Fruit fly (Drosophila melanogaster) whole organism, wandering third instar larva: ENCODE measurements around the gene CG32847.

Experiments used
- CG9705 ChIP-seq: fragments of 200-800 bp; sonication (Bioruptor generic); optimal IDR thresholded peaks from 2 replicates; lab custom pipeline; 2018; ENCODE audit warnings: missing biosample characterization, mild to moderate bottlenecking, missing genetic modification characterization
- GATAd ChIP-seq: sonication (Bioruptor generic); optimal IDR thresholded peaks from 2 replicates; lab custom pipeline; 2016; ENCODE audit warnings: missing biosample characterization, missing genetic modification characterization
- Hr83 ChIP-seq: fragments of 200-300 bp; sonication (Bioruptor generic); optimal IDR thresholded peaks from 2 replicates; lab custom pipeline; 2016; ENCODE audit warnings: missing biosample characterization, mild to moderate bottlenecking, missing genetic modification characterization, moderate library complexity; ENCODE audit not compliant: poor library complexity, severe bottlenecking
- N ChIP-seq: fragments of >200 bp; optimal IDR thresholded peaks from 2 replicates; lab custom pipeline; 2018; ENCODE audit warnings: missing biosample characterization, missing external identifiers, missing genetic modification characterization
- fru ChIP-seq: fragments of 200-800 bp; sonication (Bioruptor generic); optimal IDR thresholded peaks from 3 replicates; lab custom pipeline; 2016; ENCODE audit warnings: missing biosample characterization, mild to moderate bottlenecking, missing genetic modification characterization
- lola ChIP-seq: fragments of >200 bp; optimal IDR thresholded peaks from 2 replicates; lab custom pipeline; 2017; ENCODE audit warnings: missing biosample characterization, missing genetic modification characterization

DNA sequence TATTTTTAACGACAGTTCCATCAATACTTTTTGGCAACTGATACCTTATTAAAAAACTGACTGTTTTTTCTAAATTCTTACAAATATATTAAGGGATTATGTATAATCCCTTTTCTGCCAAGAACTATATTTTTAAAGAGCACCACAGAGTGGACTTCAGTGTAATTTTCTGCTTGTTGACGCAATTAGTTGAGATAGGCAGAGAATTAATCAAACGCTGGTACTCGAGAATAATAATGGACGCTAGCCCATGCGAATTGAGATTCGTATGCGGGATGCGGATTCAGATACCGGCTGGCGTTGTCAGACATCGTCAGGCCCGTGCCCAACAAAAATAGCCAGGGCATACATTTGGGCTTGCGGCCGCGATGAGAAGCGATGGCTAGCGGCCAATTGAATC lies 8.1 kb upstream of the CG32847 start, which contains the start of gene CG13458:
- no peak for TF ChIP-seq CG9705 (GFP tag; lab: Kevin White, UChicago)
- no peak for TF ChIP-seq Hr83 (GFP tag; lab: Kevin White, UChicago)
- no peak for TF ChIP-seq N (GFP tag; lab: Kevin White, UChicago)
- no peak for TF ChIP-seq lola (GFP tag; lab: Kevin White, UChicago)
- no peak for TF ChIP-seq GATAd (GFP tag; lab: Kevin White, UChicago)
- TF ChIP-seq fru (GFP tag; lab: Kevin White, UChicago): no peak
